Fruit fly (Drosophila melanogaster) whole organism, embryonic: ENCODE results near the gene CG5509.

Source experiments
- Awh ChIP-seq: fragments of 200-800 bp; sonication (Bioruptor generic); IDR thresholded peaks from 2 replicates; pipeline ENCODE4, ENCODE4 v1.3.6; 2022; ENCODE audit warnings: missing biosample characterization, missing genetic modification characterization
- B-H2 ChIP-seq: fragments of 200-800 bp; sonication (Bioruptor generic); optimal IDR thresholded peaks from 2 replicates; lab custom pipeline; 2018; ENCODE audit warnings: missing biosample characterization, mild to moderate bottlenecking, missing genetic modification characterization
- CG11085 ChIP-seq: fragments of 200-800 bp; sonication (Bioruptor generic); IDR thresholded peaks from 2 replicates; pipeline ENCODE4 v1.3.6; 2022; ENCODE audit warnings: missing biosample characterization, missing genetic modification characterization
- CG11504 ChIP-seq: fragments of 200-800 bp; sonication (Bioruptor generic); optimal IDR thresholded peaks from 3 replicates; lab custom pipeline; 2019; ENCODE audit warnings: missing biosample characterization, mild to moderate bottlenecking, missing genetic modification characterization, moderate library complexity
- CG12236 ChIP-seq: fragments of 200-800 bp; sonication (Bioruptor generic); optimal IDR thresholded peaks from 2 replicates; lab custom pipeline; 2016; ENCODE audit warnings: missing biosample characterization, missing genetic modification characterization
- CG13624 ChIP-seq: fragments of 200-800 bp; sonication (Bioruptor generic); optimal IDR thresholded peaks from 2 replicates; lab custom pipeline; 2016; ENCODE audit warnings: missing biosample characterization, missing genetic modification characterization
- CG14860 ChIP-seq: fragments of 200-800 bp; sonication (Bioruptor generic); IDR thresholded peaks from 3 replicates; pipeline ENCODE4 v1.3.6; 2022; ENCODE audit warnings: missing biosample characterization, missing genetic modification characterization; ENCODE audit not compliant: partially characterized antibody
- CG15696 ChIP-seq: fragments of 200-800 bp; sonication (Bioruptor generic); optimal IDR thresholded peaks from 2 replicates; lab custom pipeline; 2019; ENCODE audit warnings: missing biosample characterization, mild to moderate bottlenecking, missing genetic modification characterization, moderate library complexity
- CG17186 ChIP-seq: fragments of 200-800 bp; sonication (Bioruptor generic); optimal IDR thresholded peaks from 3 replicates; lab custom pipeline; 2017; ENCODE audit warnings: missing biosample characterization, missing genetic modification reagents, missing genetic modification characterization
- CG17359 ChIP-seq: fragments of 200-800 bp; sonication (Bioruptor generic); optimal IDR thresholded peaks from 3 replicates; lab custom pipeline; 2018; ENCODE audit warnings: missing biosample characterization, mild to moderate bottlenecking, missing genetic modification characterization, moderate library complexity
- CG17361 ChIP-seq: fragments of 200-800 bp; sonication (Bioruptor generic); IDR thresholded peaks from 3 replicates; pipeline ENCODE4 v1.3.6; 2022; ENCODE audit warnings: missing biosample characterization, missing genetic modification characterization
- CG18599 ChIP-seq: fragments of 200-800 bp; sonication (Bioruptor generic); optimal IDR thresholded peaks from 3 replicates; lab custom pipeline; 2017; ENCODE audit warnings: missing biosample characterization, missing genetic modification characterization, mild to moderate bottlenecking, moderate library complexity, missing genetic modification reagents
- CG2120 ChIP-seq: fragments of 200-800 bp; sonication (Bioruptor generic); optimal IDR thresholded peaks from 3 replicates; lab custom pipeline; 2016; ENCODE audit warnings: missing biosample characterization, missing genetic modification characterization
- CG3163 ChIP-seq: fragments of 200-800 bp; sonication (Bioruptor generic); optimal IDR thresholded peaks from 3 replicates; lab custom pipeline; 2016; ENCODE audit warnings: missing biosample characterization, missing genetic modification characterization
- CG3838 ChIP-seq: fragments of 200-800 bp; sonication (Bioruptor generic); optimal IDR thresholded peaks from 3 replicates; lab custom pipeline; 2016; ENCODE audit warnings: missing biosample characterization, missing genetic modification characterization
- CG6791 ChIP-seq: fragments of 200-800 bp; sonication (Bioruptor generic); IDR thresholded peaks from 3 replicates; pipeline ENCODE4 v1.3.6; 2022; ENCODE audit warnings: missing biosample characterization, missing genetic modification characterization; ENCODE audit not compliant: partially characterized antibody
- CG7963 ChIP-seq: fragments of 200-800 bp; sonication (Bioruptor generic); IDR thresholded peaks from 3 replicates; pipeline ENCODE4 v1.3.6; 2022; ENCODE audit warnings: missing biosample characterization, missing genetic modification characterization; ENCODE audit not compliant: partially characterized antibody
- CG8359 ChIP-seq: fragments of 200-800 bp; sonication (Bioruptor generic); optimal IDR thresholded peaks from 2 replicates; lab custom pipeline; 2017; ENCODE audit warnings: missing biosample characterization, mild to moderate bottlenecking, missing genetic modification characterization, borderline replicate concordance
- CG9727 ChIP-seq: fragments of 200-800 bp; sonication (Bioruptor generic); optimal IDR thresholded peaks from 3 replicates; lab custom pipeline; 2017; ENCODE audit warnings: missing biosample characterization, mild to moderate bottlenecking, missing genetic modification characterization
- CHES-1-like ChIP-seq: fragments of 200-800 bp; sonication (Bioruptor generic); optimal IDR thresholded peaks from 2 replicates; lab custom pipeline; 2016; ENCODE audit warnings: missing biosample characterization, missing genetic modification characterization
- CTCF ChIP-seq: fragments of 200-800 bp; sonication (Bioruptor generic); optimal IDR thresholded peaks from 2 replicates; lab custom pipeline; 2017; ENCODE audit warnings: missing biosample characterization, mild to moderate bottlenecking, missing genetic modification characterization, moderate library complexity
- CoRest ChIP-seq: fragments of 200-800 bp; sonication (Bioruptor generic); optimal IDR thresholded peaks from 3 replicates; lab custom pipeline; 2018; ENCODE audit warnings: missing biosample characterization, mild to moderate bottlenecking, missing genetic modification characterization, moderate library complexity
- D19B ChIP-seq: fragments of 200-800 bp; sonication (Bioruptor generic); optimal IDR thresholded peaks from 2 replicates; lab custom pipeline; 2017; ENCODE audit warnings: missing biosample characterization, mild to moderate bottlenecking, missing genetic modification characterization
- E2f2 ChIP-seq: fragments of 200-800 bp; sonication (Bioruptor generic); IDR thresholded peaks from 2 replicates; pipeline ENCODE4 v1.3.6; 2022; ENCODE audit warnings: missing biosample characterization, missing genetic modification characterization
- ERR ChIP-seq: fragments of 200-800 bp; sonication (Bioruptor generic); optimal IDR thresholded peaks from 2 replicates; lab custom pipeline; 2016; ENCODE audit warnings: missing biosample characterization, missing genetic modification characterization
- Nf-YA ChIP-seq: fragments of 200-800 bp; sonication (Bioruptor generic); IDR thresholded peaks from 2 replicates; pipeline ENCODE4 v1.3.6; 2022; ENCODE audit warnings: missing biosample characterization, missing genetic modification characterization
- NfI ChIP-seq: fragments of 200-800 bp; sonication (Bioruptor generic); optimal IDR thresholded peaks from 3 replicates; lab custom pipeline; 2018; ENCODE audit warnings: missing biosample characterization, mild to moderate bottlenecking, missing genetic modification characterization, moderate library complexity
- Side ChIP-seq: fragments of 200-800 bp; sonication (Bioruptor generic); optimal IDR thresholded peaks from 2 replicates; lab custom pipeline; 2016; ENCODE audit warnings: missing biosample characterization, missing genetic modification characterization
- TFAM ChIP-seq: fragments of 200-800 bp; sonication (Bioruptor generic); optimal IDR thresholded peaks from 2 replicates; lab custom pipeline; 2017; ENCODE audit warnings: missing biosample characterization, missing genetic modification characterization, inconsistent platforms
- esg ChIP-seq: fragments of 200-800 bp; sonication (Bioruptor generic); conservative IDR thresholded peaks from 2 replicates; pipeline ENCODE4 v1.3.6; 2022; ENCODE audit warnings: missing biosample characterization, missing genetic modification characterization
- eve ChIP-seq, 2 experiments: fragments of >200 bp; optimal IDR thresholded peaks; 2 replicates each; lab custom pipeline; 2017; ENCODE audit warnings: missing biosample characterization in 2 of 2, missing genetic modification characterization in 2 of 2
- fd64A ChIP-seq: fragments of 200-800 bp; sonication (Bioruptor generic); optimal IDR thresholded peaks from 3 replicates; lab custom pipeline; 2018; ENCODE audit warnings: missing biosample characterization, mild to moderate bottlenecking, missing genetic modification characterization
- gro ChIP-seq: fragments of 200-800 bp; sonication (Bioruptor generic); optimal IDR thresholded peaks from 2 replicates; lab custom pipeline; 2016; ENCODE audit warnings: missing biosample characterization, missing genetic modification characterization
- hbn ChIP-seq: fragments of 200-800 bp; sonication (Bioruptor generic); IDR thresholded peaks from 2 replicates; pipeline ENCODE4 v1.3.6; 2022; ENCODE audit warnings: missing biosample characterization, missing genetic modification characterization; ENCODE audit not compliant: partially characterized antibody
- hth ChIP-seq: fragments of >200 bp; optimal IDR thresholded peaks from 2 replicates; lab custom pipeline; 2017; ENCODE audit warnings: inconsistent platforms
- kay ChIP-seq: fragments of 200-800 bp; sonication (Bioruptor generic); optimal IDR thresholded peaks from 2 replicates; lab custom pipeline; 2016; ENCODE audit warnings: missing biosample characterization, missing genetic modification characterization
- ken ChIP-seq: fragments of 200-800 bp; sonication (Bioruptor generic); IDR thresholded peaks from 3 replicates; pipeline ENCODE4 v1.3.6; 2022; ENCODE audit warnings: missing biosample characterization, missing genetic modification characterization
- lmd ChIP-seq: fragments of 200-800 bp; sonication (Bioruptor generic); IDR thresholded peaks from 2 replicates; pipeline ENCODE4 v1.3.6; 2022; ENCODE audit warnings: missing biosample characterization, missing genetic modification characterization
- lola ChIP-seq, 3 experiments: fragments of >200 bp in 2 of 3; fragments of 200-800 bp in 1 of 3; sonication (Bioruptor generic) in 1 of 3; optimal IDR thresholded peaks; 2 replicates each; lab custom pipeline; 2017 to 2019; ENCODE audit warnings: missing biosample characterization in 3 of 3, missing genetic modification characterization in 3 of 3, mild to moderate bottlenecking in 1 of 3, moderate library complexity in 1 of 3
- nau ChIP-seq: fragments of 200-800 bp; sonication (Bioruptor generic); optimal IDR thresholded peaks from 3 replicates; lab custom pipeline; 2017; ENCODE audit warnings: missing biosample characterization, mild to moderate bottlenecking, missing genetic modification characterization, missing genetic modification reagents
- otp ChIP-seq: fragments of 200-800 bp; sonication (Bioruptor generic); IDR thresholded peaks from 3 replicates; pipeline ENCODE4, ENCODE4 v1.3.6; 2022; ENCODE audit warnings: missing biosample characterization, missing genetic modification characterization
- prd ChIP-seq, 3 experiments: fragments of >200 bp in 2 of 3; fragments of 200-800 bp in 1 of 3; sonication (Bioruptor generic) in 1 of 3; optimal IDR thresholded peaks in 2 of 3; IDR thresholded peaks in 1 of 3; 2 replicates in 2 of 3; 3 replicates in 1 of 3; pipeline versions ENCODE4 v1.3.6 to Lab custom; 2017 to 2022; ENCODE audit warnings: missing biosample characterization in 1 of 3, missing genetic modification characterization in 1 of 3
- seq ChIP-seq: fragments of 200-800 bp; sonication (Bioruptor generic); IDR thresholded peaks from 2 replicates; pipeline ENCODE4 v1.3.6; 2022; ENCODE audit warnings: missing biosample characterization, missing genetic modification characterization
- shn ChIP-seq: fragments of 200-800 bp; sonication (Bioruptor generic); optimal IDR thresholded peaks from 3 replicates; lab custom pipeline; 2016; ENCODE audit warnings: missing biosample characterization, missing genetic modification characterization
- sima ChIP-seq: fragments of 200-800 bp; sonication (Bioruptor generic); optimal IDR thresholded peaks from 2 replicates; lab custom pipeline; 2016; ENCODE audit warnings: missing biosample characterization, missing genetic modification characterization
- slou ChIP-seq: fragments of 200-800 bp; sonication (Bioruptor generic); optimal IDR thresholded peaks from 3 replicates; lab custom pipeline; 2016; ENCODE audit warnings: missing biosample characterization, missing genetic modification characterization
- sna ChIP-seq: fragments of 200-800 bp; sonication (Bioruptor generic); IDR thresholded peaks from 2 replicates; pipeline ENCODE4 v1.3.6; 2022; ENCODE audit warnings: missing biosample characterization, missing genetic modification characterization; ENCODE audit not compliant: partially characterized antibody
- ssp ChIP-seq: fragments of 200-800 bp; sonication (Bioruptor generic); IDR thresholded peaks from 2 replicates; pipeline ENCODE4 v1.3.6; 2022; ENCODE audit warnings: missing biosample characterization, missing genetic modification characterization
- stwl ChIP-seq: fragments of 200-800 bp; sonication (Bioruptor generic); optimal IDR thresholded peaks from 3 replicates; lab custom pipeline; 2018; ENCODE audit warnings: missing biosample characterization, mild to moderate bottlenecking, missing genetic modification characterization, moderate library complexity
- tio ChIP-seq: fragments of 200-800 bp; sonication (Bioruptor generic); optimal IDR thresholded peaks from 2 replicates; lab custom pipeline; 2017; ENCODE audit warnings: missing biosample characterization, missing genetic modification characterization, inconsistent platforms
- unc-4 ChIP-seq: fragments of 200-800 bp; sonication (Bioruptor generic); IDR thresholded peaks from 2 replicates; pipeline ENCODE4 v1.3.6; 2022; ENCODE audit warnings: missing biosample characterization, missing genetic modification characterization; ENCODE audit not compliant: partially characterized antibody

The CG5509 gene

DNA sequence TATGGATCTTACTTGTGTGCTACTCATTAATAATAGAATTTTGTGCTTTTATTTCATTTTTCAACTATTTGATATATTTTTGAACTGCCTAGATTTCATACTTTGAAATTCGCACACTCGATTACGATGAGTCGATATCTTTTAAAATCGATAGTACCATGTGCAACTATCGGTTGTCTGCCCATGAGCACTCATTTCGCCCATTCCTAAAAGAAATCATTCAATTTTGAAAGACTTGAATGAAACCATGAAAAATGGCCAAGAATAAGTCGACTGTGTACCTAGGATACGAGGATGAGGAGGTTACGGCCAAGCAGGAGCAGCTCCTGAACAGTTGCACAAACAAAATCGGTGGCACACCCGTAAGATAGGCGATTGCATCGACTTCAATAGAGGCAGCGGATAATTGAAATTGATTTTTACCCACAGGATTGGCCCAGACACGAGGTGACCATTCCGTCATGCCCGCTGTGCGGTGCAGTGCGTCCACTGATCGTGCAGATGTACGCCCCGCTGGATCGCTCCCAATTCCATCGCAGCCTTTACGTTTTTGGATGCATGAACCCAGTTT is 4.2 kb downstream of the CG5509 start, which contains the start of gene trus (continued):
- TF ChIP-seq tio (GFP tag; lab: Kevin White, UChicago) (no peak), gro (GFP tag; lab: Kevin White, UChicago) (no peak), CG17361 (GFP tag; lab: Robert Waterston, UW) (no peak), CG3838 (no peak), lmd (GFP tag; lab: Robert Waterston, UW) (no peak), CG13624 (no peak), hbn (GFP tag; lab: Robert Waterston, UW) (peak; percentile 91), fd64A (no peak), CG8359 (GFP tag; lab: Kevin White, UChicago) (no peak), D19B (GFP tag; lab: Kevin White, UChicago) (no peak), CG3163 (no peak), Awh (GFP tag; lab: Robert Waterston, UW) (no peak), CG15696 (tag; lab: Kevin White, UChicago) (no peak), lola (GFP tag; optimal IDR thresholded peaks at IDR 0.05; lab: Kevin White, UChicago) (no peak), E2f2 (GFP tag; lab: Robert Waterston, UW) (peak; percentile 91), CoRest (tag; lab: Kevin White, UChicago) (no peak), prd (optimal IDR thresholded peaks at IDR 0.05; lab: Kevin White, UChicago) (no peak), prd (GFP tag; IDR thresholded peaks at IDR 0.05; lab: Robert Waterston, UW) (no peak), CG14860 (GFP tag; lab: Robert Waterston, UW) (peak; percentile 76), CG11504 (no peak), CG2120 (GFP tag; lab: Kevin White, UChicago) (peak; percentile 4), CG6791 (GFP tag; lab: Robert Waterston, UW) (peak; percentile 86), otp (GFP tag; lab: Robert Waterston, UW) (no peak), eve (GFP tag; optimal IDR thresholded peaks at IDR 0.05; lab: Kevin White, UChicago) (no peak), esg (no peak), ssp (GFP tag; lab: Robert Waterston, UW) (no peak), CTCF (GFP tag; lab: Kevin White, UChicago) (no peak), shn (GFP tag; lab: Kevin White, UChicago) (no peak), CG9727 (GFP tag; lab: Kevin White, UChicago) (no peak), CG11085 (no peak), CG12236 (GFP tag; lab: Kevin White, UChicago) (no peak), seq (GFP tag; lab: Robert Waterston, UW) (no peak), B-H2 (peak; percentile 11), Side (no peak), stwl (peak; percentile 74), hth (lab: Kevin White, UChicago) (no peak), NfI (no peak), CHES-1-like (no peak), kay (GFP tag; lab: Kevin White, UChicago) (no peak), CG17186 (GFP tag; lab: Kevin White, UChicago) (peak; percentile 25), CG17359 (tag; lab: Kevin White, UChicago) (no peak), unc-4 (GFP tag; lab: Robert Waterston, UW) (peak; percentile 91), slou (GFP tag; lab: Kevin White, UChicago) (no peak), CG7963 (GFP tag; lab: Robert Waterston, UW) (peak; percentile 62; the same call in 2 of the 3 replicates), sna (GFP tag; lab: Robert Waterston, UW) (peak; percentile 77), sima (GFP tag; lab: Kevin White, UChicago) (no peak), ERR (GFP tag; lab: Kevin White, UChicago) (no peak), TFAM (no peak), CG18599 (no peak), Nf-YA (no peak), nau (no peak), ken (GFP tag; lab: Robert Waterston, UW) (no peak)
